1 fruit fly cellular context compared by ENCODE assay signal in genomic region chr3L:3935567-3936207, dm6.
A peak's percentile ranks its signal among the peaks of the same experiment; 100 is the strongest.
TF ChIP-seq lines count a peak whose summit lies in the region.

Gene Eip63F-1, minus strand, starts transcription at chr3L:3935617.

TF ChIP-seq in whole organism, embryonic, 481 proteins besides CTCF, POLR2A, EP300 and RAD21 (continued from another document and continues in another):
- TF ChIP-seq Max (GFP tag; optimal IDR thresholded peaks at IDR 0.05; lab: Kevin White, UChicago) (peak; percentile 11), sug (tag; optimal IDR thresholded peaks at IDR 0.05; lab: Kevin White, UChicago) (peak; percentile 63), unpg (GFP tag; optimal IDR thresholded peaks at IDR 0.05; lab: Kevin White, UChicago) (peak; percentile 64), peb (GFP tag; IDR thresholded peaks at IDR 0.05; lab: Robert Waterston, UW) (no peak), CG11504 (tag; optimal IDR thresholded peaks at IDR 0.05; lab: Kevin White, UChicago) (peak; percentile 86), CG8290 (GFP tag; optimal IDR thresholded peaks at IDR 0.05; lab: Kevin White, UChicago) (no peak), CG8290 (tag; optimal IDR thresholded peaks at IDR 0.05; lab: Kevin White, UChicago) (peak in 1 of 2 experiments; percentile 71), CG7786 (GFP tag; optimal IDR thresholded peaks at IDR 0.05; lab: Kevin White, UChicago) (peak; percentile 31), CG2889 (GFP tag; IDR thresholded peaks at IDR 0.05; lab: Robert Waterston, UW) (no peak), Gsc (GFP tag; IDR thresholded peaks at IDR 0.05; lab: Robert Waterston, UW) (no peak), CG14710 (tag; optimal IDR thresholded peaks at IDR 0.05; lab: Kevin White, UChicago) (peak; percentile 42), CG17359 (tag; optimal IDR thresholded peaks at IDR 0.05; lab: Kevin White, UChicago) (peak; percentile 65), hb (GFP tag; IDR thresholded peaks at IDR 0.05; lab: Robert Waterston, UW; ENCODE audit: partially characterized antibody) (no peak), CG3995 (GFP tag; optimal IDR thresholded peaks at IDR 0.05; lab: Kevin White, UChicago) (peak; percentile 14), CG15269 (tag; optimal IDR thresholded peaks at IDR 0.05; lab: Kevin White, UChicago) (peak; percentile 79), CG2120 (GFP tag; optimal IDR thresholded peaks at IDR 0.05; lab: Kevin White, UChicago) (peak; percentile 58), prd (optimal IDR thresholded peaks at IDR 0.05; lab: Kevin White, UChicago) (no peak), prd (GFP tag; IDR thresholded peaks at IDR 0.05; lab: Robert Waterston, UW) (0 out of 3 replicates have a peak, but pooled peaks have one; percentile 12), CG3281 (GFP tag; optimal IDR thresholded peaks at IDR 0.05; lab: Kevin White, UChicago) (peak; percentile 82), cato (GFP tag; optimal IDR thresholded peaks at IDR 0.05; lab: Kevin White, UChicago; ENCODE audit: borderline replicate concordance) (peak; percentile 46), caup (GFP tag; optimal IDR thresholded peaks at IDR 0.05; lab: Kevin White, UChicago; ENCODE audit: severe bottlenecking) (peak; percentile 36), nerfin-1 (tag; optimal IDR thresholded peaks at IDR 0.05; lab: Kevin White, UChicago) (peak; percentile 56), bcd (GFP tag; optimal IDR thresholded peaks at IDR 0.05; lab: Kevin White, UChicago) (peak; percentile 65), sisA (GFP tag; IDR thresholded peaks at IDR 0.05; lab: Robert Waterston, UW) (peak; percentile 56), B-H1 (GFP tag; IDR thresholded peaks at IDR 0.05; lab: Robert Waterston, UW) (no peak), salm (tag; optimal IDR thresholded peaks at IDR 0.05; lab: Kevin White, UChicago) (peak; percentile 32), CG15514 (GFP tag; optimal IDR thresholded peaks at IDR 0.05; lab: Kevin White, UChicago) (peak; percentile 8), CG14014 (GFP tag; IDR thresholded peaks at IDR 0.05; lab: Robert Waterston, UW) (peak; percentile 29; the same call in 1 of the 2 replicates), CG12391 (tag; optimal IDR thresholded peaks at IDR 0.05; lab: Kevin White, UChicago) (peak; percentile 77), Rx (GFP tag; IDR thresholded peaks at IDR 0.05; lab: Robert Waterston, UW) (no peak), CG1233 (GFP tag; optimal IDR thresholded peaks at IDR 0.05; lab: Kevin White, UChicago) (peak; percentile 75), ash1 (GFP tag; optimal IDR thresholded peaks at IDR 0.05; lab: Kevin White, UChicago) (no peak), CG18599 (GFP tag; optimal IDR thresholded peaks at IDR 0.05; lab: Kevin White, UChicago) (peak; percentile 74), Ravus (GFP tag; IDR thresholded peaks at IDR 0.05; lab: Robert Waterston, UW) (peak; percentile 12; the same call in 1 of the 2 replicates), phol (tag; optimal IDR thresholded peaks at IDR 0.05; lab: Kevin White, UChicago) (peak; percentile 78), CG8281 (tag; optimal IDR thresholded peaks at IDR 0.05; lab: Kevin White, UChicago) (peak; percentile 38), HLHmδ (GFP tag; optimal IDR thresholded peaks at IDR 0.05; lab: Kevin White, UChicago) (no peak), ssp (GFP tag; IDR thresholded peaks at IDR 0.05; lab: Robert Waterston, UW) (no peak), odd (GFP tag; optimal IDR thresholded peaks at IDR 0.05; lab: Kevin White, UChicago) (peak; percentile 51), sens (GFP tag; lab: Kevin White, UChicago) (peak; percentile 29), CG3838 (GFP tag; optimal IDR thresholded peaks at IDR 0.05; lab: Kevin White, UChicago) (no peak), CG7357 (GFP tag; IDR thresholded peaks at IDR 0.05; lab: Robert Waterston, UW) (0 out of 3 replicates have a peak, but pooled peaks have one; percentile 10), Sry-δ (GFP tag; optimal IDR thresholded peaks at IDR 0.05; lab: Kevin White, UChicago) (peak; percentile 5), sc (optimal IDR thresholded peaks at IDR 0.05; lab: Kevin White, UChicago) (no peak), sc (GFP tag; optimal IDR thresholded peaks at IDR 0.05; lab: Kevin White, UChicago) (peak; percentile 2), CG2712 (tag; optimal IDR thresholded peaks at IDR 0.05; lab: Kevin White, UChicago) (peak; percentile 69), Vsx1 (GFP tag; optimal IDR thresholded peaks at IDR 0.05; lab: Kevin White, UChicago) (peak; percentile 17), Nf-YC (tag; optimal IDR thresholded peaks at IDR 0.05; lab: Kevin White, UChicago) (peak; percentile 73), CG31441 (GFP tag; IDR thresholded peaks at IDR 0.05; lab: Robert Waterston, UW) (peak; percentile 61), pzg (GFP tag; optimal IDR thresholded peaks at IDR 0.05; lab: Kevin White, UChicago) (no peak), BtbVII (GFP tag; optimal IDR thresholded peaks at IDR 0.05; lab: Kevin White, UChicago) (peak; percentile 43), Jarid2 (GFP tag; optimal IDR thresholded peaks at IDR 0.05; lab: Kevin White, UChicago) (peak; percentile 60), CG8388 (GFP tag; optimal IDR thresholded peaks at IDR 0.05; lab: Kevin White, UChicago) (peak; percentile 45), nau (GFP tag; optimal IDR thresholded peaks at IDR 0.05; lab: Kevin White, UChicago) (peak; percentile 39), zfh2 (GFP tag; optimal IDR thresholded peaks at IDR 0.05; lab: Kevin White, UChicago) (peak; percentile 0), Stat92E (GFP tag; optimal IDR thresholded peaks at IDR 0.05; lab: Kevin White, UChicago) (no peak), CG32767 (GFP tag; IDR thresholded peaks at IDR 0.05; lab: Robert Waterston, UW) (peak; percentile 24; the same call in 1 of the 2 replicates), CG31365 (tag; optimal IDR thresholded peaks at IDR 0.05; lab: Kevin White, UChicago) (no peak), lmd (GFP tag; IDR thresholded peaks at IDR 0.05; lab: Robert Waterston, UW) (peak; percentile 72), rib (GFP tag; IDR thresholded peaks at IDR 0.05; lab: Robert Waterston, UW) (no peak), jigr1 (GFP tag; IDR thresholded peaks at IDR 0.05; lab: Robert Waterston, UW) (no peak), Sry-β (GFP tag; optimal IDR thresholded peaks at IDR 0.05; lab: Kevin White, UChicago) (no peak), CG17385 (GFP tag; optimal IDR thresholded peaks at IDR 0.05; lab: Kevin White, UChicago) (peak; percentile 73), CG4328 (GFP tag; optimal IDR thresholded peaks at IDR 0.05; lab: Kevin White, UChicago) (peak; percentile 15), bsh (GFP tag; optimal IDR thresholded peaks at IDR 0.05; lab: Kevin White, UChicago) (peak in 1 of 2 experiments; percentile 63), Atf6 (GFP tag; IDR thresholded peaks at IDR 0.05; lab: Robert Waterston, UW) (peak; percentile 67), gsb-n (tag; optimal IDR thresholded peaks at IDR 0.05; lab: Kevin White, UChicago) (peak; percentile 8), CG12155 (GFP tag; optimal IDR thresholded peaks at IDR 0.05; lab: Kevin White, UChicago) (peak; percentile 49), org-1 (GFP tag; optimal IDR thresholded peaks at IDR 0.05; lab: Kevin White, UChicago) (peak; percentile 55), CG10979 (tag; optimal IDR thresholded peaks at IDR 0.05; lab: Kevin White, UChicago) (peak; percentile 66), CG9876 (GFP tag; optimal IDR thresholded peaks at IDR 0.05; lab: Kevin White, UChicago) (no peak), CG1602 (GFP tag; optimal IDR thresholded peaks at IDR 0.05; lab: Kevin White, UChicago) (peak; percentile 22), her (GFP tag; optimal IDR thresholded peaks at IDR 0.05; lab: Kevin White, UChicago) (no peak), CG15073 (GFP tag; optimal IDR thresholded peaks at IDR 0.05; lab: Kevin White, UChicago) (no peak), Sox102F (GFP tag; optimal IDR thresholded peaks at IDR 0.05; lab: Kevin White, UChicago) (peak; percentile 81), CG4820 (GFP tag; optimal IDR thresholded peaks at IDR 0.05; lab: Kevin White, UChicago) (peak; percentile 35), al (GFP tag; IDR thresholded peaks at IDR 0.05; lab: Robert Waterston, UW) (peak; percentile 54; the same call in 1 of the 2 replicates), CG6765 (GFP tag; optimal IDR thresholded peaks at IDR 0.05; lab: Kevin White, UChicago) (peak; percentile 50), ttk (GFP tag; IDR thresholded peaks at IDR 0.05; lab: Robert Waterston, UW) (no peak; the same call in 1 of the 2 replicates), CG16863 (GFP tag; optimal IDR thresholded peaks at IDR 0.05; lab: Kevin White, UChicago) (peak; percentile 22), HLH3B (GFP tag; IDR thresholded peaks at IDR 0.05; lab: Robert Waterston, UW) (peak; percentile 56), CG7839 (tag; optimal IDR thresholded peaks at IDR 0.05; lab: Kevin White, UChicago) (peak; percentile 40), B-H2 (GFP tag; optimal IDR thresholded peaks at IDR 0.05; lab: Kevin White, UChicago) (peak; percentile 34), CG10147 (GFP tag; optimal IDR thresholded peaks at IDR 0.05; lab: Kevin White, UChicago) (peak; percentile 78), Sox100B (GFP tag; optimal IDR thresholded peaks at IDR 0.05; lab: Kevin White, UChicago) (peak; percentile 85), HLH54F (GFP tag; optimal IDR thresholded peaks at IDR 0.05; lab: Kevin White, UChicago) (peak; percentile 18), pb (GFP tag; optimal IDR thresholded peaks at IDR 0.05; lab: Kevin White, UChicago) (no peak), HHEX (GFP tag; optimal IDR thresholded peaks at IDR 0.05; lab: Kevin White, UChicago) (peak; percentile 74), sd (tag; optimal IDR thresholded peaks at IDR 0.05; lab: Kevin White, UChicago) (peak; percentile 36), hkb (optimal IDR thresholded peaks at IDR 0.05; lab: Kevin White, UChicago) (no peak), hkb (GFP tag; IDR thresholded peaks at IDR 0.05; lab: Robert Waterston, UW) (0 out of 2 replicates have a peak, but pooled peaks have one; percentile 9), Xbp1 (GFP tag; optimal IDR thresholded peaks at IDR 0.05; lab: Kevin White, UChicago) (peak; percentile 63), Dek (tag; optimal IDR thresholded peaks at IDR 0.05; lab: Kevin White, UChicago) (peak; percentile 28), Six4 (GFP tag; optimal IDR thresholded peaks at IDR 0.05; lab: Kevin White, UChicago) (peak; percentile 22), Scr (GFP tag; IDR thresholded peaks at IDR 0.05; lab: Robert Waterston, UW; ENCODE audit: partially characterized antibody) (no peak), seq (GFP tag; IDR thresholded peaks at IDR 0.05; lab: Robert Waterston, UW) (peak; percentile 19; the same call in 1 of the 2 replicates), CG14965 (GFP tag; optimal IDR thresholded peaks at IDR 0.05; lab: Kevin White, UChicago; ENCODE audit: borderline replicate concordance) (no peak), gcm (GFP tag; optimal IDR thresholded peaks at IDR 0.05; lab: Kevin White, UChicago) (peak; percentile 44), pum (GFP tag; optimal IDR thresholded peaks at IDR 0.05; lab: Kevin White, UChicago) (no peak), crol (GFP tag; IDR thresholded peaks at IDR 0.05; lab: Robert Waterston, UW) (no peak), CG12071 (GFP tag; optimal IDR thresholded peaks at IDR 0.05; lab: Kevin White, UChicago) (peak; percentile 29), D19A (tag; optimal IDR thresholded peaks at IDR 0.05; lab: Kevin White, UChicago) (peak; percentile 57), Nf-YA (GFP tag; IDR thresholded peaks at IDR 0.05; lab: Robert Waterston, UW) (no peak), Nf-YB (GFP tag; optimal IDR thresholded peaks at IDR 0.05; lab: Kevin White, UChicago) (peak; percentile 52), lilli (GFP tag; optimal IDR thresholded peaks at IDR 0.05; lab: Kevin White, UChicago) (peak; percentile 39), esg (GFP tag; conservative IDR thresholded peaks at IDR 0.05; lab: Robert Waterston, UW) (peak; percentile 54), dmrt99B (tag; optimal IDR thresholded peaks at IDR 0.05; lab: Kevin White, UChicago) (peak; percentile 71), Ssrp (tag; optimal IDR thresholded peaks at IDR 0.05; lab: Kevin White, UChicago) (peak; percentile 71), CG4707 (GFP tag; optimal IDR thresholded peaks at IDR 0.05; lab: Kevin White, UChicago) (no peak), ase (GFP tag; IDR thresholded peaks at IDR 0.05; lab: Robert Waterston, UW) (0 out of 3 replicates have a peak, but pooled peaks have one; percentile 13), CG3407 (GFP tag; optimal IDR thresholded peaks at IDR 0.05; lab: Kevin White, UChicago) (peak; percentile 13), Chrac-16 (GFP tag; optimal IDR thresholded peaks at IDR 0.05; lab: Kevin White, UChicago) (peak; percentile 37), CG12769 (tag; optimal IDR thresholded peaks at IDR 0.05; lab: Kevin White, UChicago) (peak; percentile 48), knrl (GFP tag; IDR thresholded peaks at IDR 0.05; lab: Robert Waterston, UW; ENCODE audit: partially characterized antibody) (no peak), CG6689 (GFP tag; IDR thresholded peaks at IDR 0.05; lab: Robert Waterston, UW) (peak; percentile 27; the same call in 1 of the 2 replicates), CG10543 (GFP tag; optimal IDR thresholded peaks at IDR 0.05; lab: Kevin White, UChicago) (peak; percentile 57), inv (GFP tag; IDR thresholded peaks at IDR 0.05; lab: Robert Waterston, UW; ENCODE audit: partially characterized antibody) (no peak), CG17829 (tag; optimal IDR thresholded peaks at IDR 0.05; lab: Kevin White, UChicago) (peak; percentile 48), Ptx1 (GFP tag; IDR thresholded peaks at IDR 0.05; lab: Robert Waterston, UW) (peak; percentile 48), CG5180 (GFP tag; optimal IDR thresholded peaks at IDR 0.05; lab: Kevin White, UChicago) (peak; percentile 59), scrt (GFP tag; optimal IDR thresholded peaks at IDR 0.05; lab: Kevin White, UChicago) (peak; percentile 81), Meics (GFP tag; optimal IDR thresholded peaks at IDR 0.05; lab: Kevin White, UChicago) (peak; percentile 78), CG7556 (GFP tag; optimal IDR thresholded peaks at IDR 0.05; lab: Kevin White, UChicago) (peak; percentile 68), so (GFP tag; IDR thresholded peaks at IDR 0.05; lab: Robert Waterston, UW) (0 out of 3 replicates have a peak, but pooled peaks have one; percentile 12), toy (GFP tag; IDR thresholded peaks at IDR 0.05; lab: Robert Waterston, UW) (no peak), CG4424 (GFP tag; optimal IDR thresholded peaks at IDR 0.05; lab: Kevin White, UChicago) (peak; percentile 72), kah (GFP tag; optimal IDR thresholded peaks at IDR 0.05; lab: Kevin White, UChicago) (peak; percentile 53), Aef1 (GFP tag; IDR thresholded peaks at IDR 0.05; lab: Robert Waterston, UW) (peak; percentile 38; the same call in 1 of the 3 replicates), CG12659 (GFP tag; optimal IDR thresholded peaks at IDR 0.05; lab: Kevin White, UChicago) (peak; percentile 67), CG30431 (GFP tag; optimal IDR thresholded peaks at IDR 0.05; lab: Kevin White, UChicago) (peak; percentile 2)
